Worm (Caenorhabditis elegans): Measurements from ENCODE around the gene H01G02.4.

H01G02.4 gene

ce11 chrIV:11788383-11788963 is 14.5 kb downstream of the H01G02.4 start:
- TF ChIP-seq egl-27 (tag; optimal IDR thresholded peaks at IDR 0.05) (peak; percentile 26), F13H6.1 (tag; optimal IDR thresholded peaks at IDR 0.05) (no peak), ama-1 (optimal IDR thresholded peaks at IDR 0.05) (no peak), lsy-2 (tag; optimal IDR thresholded peaks at IDR 0.05) (peak in 1 of 2 experiments; percentile 31), sem-4 (tag; optimal IDR thresholded peaks at IDR 0.05) (peak; percentile 23), skn-1 (tag; optimal IDR thresholded peaks at IDR 0.05) (no peak), ztf-1 (GFP tag; conservative IDR thresholded peaks at IDR 0.05) (no peak), unc-39 (tag; optimal IDR thresholded peaks at IDR 0.05) (no peak), aly-2 (tag; optimal IDR thresholded peaks at IDR 0.05) (no peak), sma-3 (GFP tag; optimal IDR thresholded peaks at IDR 0.05) (no peak), crh-2 (tag; optimal IDR thresholded peaks at IDR 0.05) (peak; percentile 69), C34F6.9 (tag; optimal IDR thresholded peaks at IDR 0.05) (peak; percentile 54), unc-55 (GFP tag; optimal IDR thresholded peaks at IDR 0.05) (peak; percentile 78), ZK546.5 (tag; optimal IDR thresholded peaks at IDR 0.05) (no peak), nhr-25 (tag; optimal IDR thresholded peaks at IDR 0.05) (no peak), dmd-4 (tag; optimal IDR thresholded peaks at IDR 0.05) (no peak)

ce11 chrIV:11787793-11788192 is 15.2 kb downstream of the H01G02.4 start:
- no peak for TF ChIP-seq unc-55 (GFP tag; optimal IDR thresholded peaks at IDR 0.05)
- TF ChIP-seq Y55F3AM.14 (GFP tag; optimal IDR thresholded peaks at IDR 0.05) = no peak
- TF ChIP-seq blmp-1 (tag; optimal IDR thresholded peaks at IDR 0.05; ENCODE audit: insufficient read depth) = no peak

- TF ChIP-seq nhr-11 (tag; optimal IDR thresholded peaks at IDR 0.05) (no peak), lsy-2 (tag; optimal IDR thresholded peaks at IDR 0.05) (peak in 1 of 2 experiments; percentile 8), unc-55 (GFP tag; optimal IDR thresholded peaks at IDR 0.05) (peak; percentile 73), mab-5 (tag; optimal IDR thresholded peaks at IDR 0.05) (no peak)
Measured at ce11 chrIV:11785064-11785840, 17.7 kb downstream of the H01G02.4 start.

ce11 chrIV:11782846-11783245 is 20.1 kb downstream of the H01G02.4 start:
- TF ChIP-seq nhr-12 (tag; optimal IDR thresholded peaks at IDR 0.05) = no peak
- TF ChIP-seq R02D3.7 (tag; optimal IDR thresholded peaks at IDR 0.05) = no peak
- TF ChIP-seq elt-3 (tag; optimal IDR thresholded peaks at IDR 0.05) = no peak
- no peak for TF ChIP-seq sem-4 (tag; optimal IDR thresholded peaks at IDR 0.05)
- TF ChIP-seq nhr-237 (tag; optimal IDR thresholded peaks at IDR 0.05) = no peak

- TF ChIP-seq Y55F3AM.14 (GFP tag; optimal IDR thresholded peaks at IDR 0.05) (no peak), F13H6.1 (tag; optimal IDR thresholded peaks at IDR 0.05) (no peak), nhr-10 (tag; optimal IDR thresholded peaks at IDR 0.05) (no peak), ZK546.5 (tag; optimal IDR thresholded peaks at IDR 0.05) (no peak), snpc-4 (tag; optimal IDR thresholded peaks at IDR 0.05) (no peak), ztf-4 (tag; optimal IDR thresholded peaks at IDR 0.05) (no peak)
Measured at ce11 chrIV:11779028-11779427, 23.9 kb downstream of the H01G02.4 start, which contains the start of gene lpr-2. Gene lpr-2, plus strand, starts transcription at chrIV:11779216.

- TF ChIP-seq sem-4 (tag; optimal IDR thresholded peaks at IDR 0.05) = no peak
- TF ChIP-seq unc-55 (GFP tag; optimal IDR thresholded peaks at IDR 0.05) = peak; percentile 35
Measured at ce11 chrIV:11776968-11777467, 25.9 kb downstream of the H01G02.4 start.

- peak; percentile 22 for TF ChIP-seq fos-1 (tag; optimal IDR thresholded peaks at IDR 0.05)
- TF ChIP-seq elt-1 (tag; optimal IDR thresholded peaks at IDR 0.05) = no peak
Measured at ce11 chrIV:11773692-11774225, 29.2 kb downstream of the H01G02.4 start, which contains the start of gene lips-5. Gene lips-5, minus strand, starts transcription at chrIV:11773742.

Measured in whole organism, L2 larva.